Worm (Caenorhabditis elegans): ENCODE results near the gene R53.4.

The R53.4 gene

DNA sequence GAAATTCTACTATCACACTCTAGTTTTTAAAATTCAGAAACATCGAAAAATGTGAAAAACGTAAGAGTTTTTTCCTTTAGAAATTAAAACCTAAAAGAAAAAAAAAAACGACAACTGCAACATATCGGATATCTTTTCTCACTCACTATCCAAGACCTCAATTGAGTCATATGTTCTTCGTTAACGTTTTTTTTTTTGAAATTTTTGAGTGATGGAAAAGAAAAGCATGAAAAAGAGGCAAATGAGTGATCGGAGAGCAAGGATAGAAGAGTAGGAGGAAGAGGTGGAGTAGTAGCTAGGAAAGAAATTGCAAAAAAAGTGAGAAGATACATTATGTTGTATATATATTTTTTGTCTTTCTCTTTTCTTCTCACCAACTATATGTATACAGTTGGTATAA lies 21.7 kb upstream of the R53.4 start:
- no peak for TF ChIP-seq ztf-4 (tag; optimal IDR thresholded peaks at IDR 0.05)
- no peak for TF ChIP-seq daf-12 (tag; optimal IDR thresholded peaks at IDR 0.05)
- no peak for TF ChIP-seq R02D3.7 (tag; optimal IDR thresholded peaks at IDR 0.05)
- no peak for TF ChIP-seq mml-1 (tag; optimal IDR thresholded peaks at IDR 0.05)
- TF ChIP-seq nhr-77 (tag; optimal IDR thresholded peaks at IDR 0.05) = no peak
- TF ChIP-seq elt-3 (tag; optimal IDR thresholded peaks at IDR 0.05) = no peak
- no peak for TF ChIP-seq egl-27 (tag; optimal IDR thresholded peaks at IDR 0.05)
- TF ChIP-seq nhr-43 (tag; optimal IDR thresholded peaks at IDR 0.05; ENCODE audit: poor library complexity, severe bottlenecking) = no peak
- TF ChIP-seq unc-62 (GFP tag; optimal IDR thresholded peaks at IDR 0.05) = no peak
- no peak for TF ChIP-seq zag-1 (tag; optimal IDR thresholded peaks at IDR 0.05)
- no peak for TF ChIP-seq snpc-4 (tag; optimal IDR thresholded peaks at IDR 0.05)
- no peak for TF ChIP-seq ama-1 (optimal IDR thresholded peaks at IDR 0.05)
- no peak for TF ChIP-seq ceh-82 (tag; optimal IDR thresholded peaks at IDR 0.05)
- TF ChIP-seq nfya-1 (tag; optimal IDR thresholded peaks at IDR 0.05; ENCODE audit: insufficient read depth) = no peak

ce11 chrII:9988620-9989019 lies 20.8 kb upstream of the R53.4 start:
- TF ChIP-seq fos-1 (tag; optimal IDR thresholded peaks at IDR 0.05) (no peak), skn-1 (tag; optimal IDR thresholded peaks at IDR 0.05) (no peak)

- TF ChIP-seq nhr-11 (tag; optimal IDR thresholded peaks at IDR 0.05) = peak; percentile 25
- peak; percentile 8 for TF ChIP-seq nhr-25 (tag; optimal IDR thresholded peaks at IDR 0.05)
- no peak for TF ChIP-seq ceh-16 (tag; optimal IDR thresholded peaks at IDR 0.05)
- TF ChIP-seq fkh-10 (GFP tag; optimal IDR thresholded peaks at IDR 0.05) = no peak
Measured at ce11 chrII:9986635-9987575, 19.1 kb upstream of the R53.4 start.

DNA sequence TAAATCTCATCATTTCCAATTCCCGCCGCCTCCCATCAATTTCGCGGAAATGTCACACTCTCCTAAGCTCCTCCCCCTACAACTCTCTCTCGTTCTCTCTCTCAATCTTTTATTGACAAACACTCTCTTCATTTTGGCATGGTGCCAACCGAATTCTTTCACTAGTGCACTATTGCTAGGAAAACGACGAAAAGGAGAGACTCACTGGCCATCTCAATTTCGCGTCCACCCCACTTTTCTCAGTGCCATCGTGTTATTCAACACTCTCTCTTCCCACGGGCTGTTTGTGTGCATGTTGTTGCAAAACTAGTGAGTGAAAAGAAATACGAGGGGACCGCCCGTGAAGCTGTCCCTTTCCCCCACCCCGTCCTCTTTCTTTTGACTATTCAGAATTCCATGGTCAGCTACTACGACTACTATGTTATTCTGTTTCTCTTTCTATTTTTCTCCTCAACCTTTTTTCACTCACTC lies 17.1 kb upstream of the R53.4 start:
- TF ChIP-seq lsy-12 (tag; optimal IDR thresholded peaks at IDR 0.05) (no peak), ceh-16 (tag; optimal IDR thresholded peaks at IDR 0.05) (no peak), ztf-4 (tag; optimal IDR thresholded peaks at IDR 0.05) (no peak), zag-1 (tag; optimal IDR thresholded peaks at IDR 0.05) (peak; percentile 28), snpc-4 (tag; optimal IDR thresholded peaks at IDR 0.05) (peak; percentile 10), mml-1 (tag; optimal IDR thresholded peaks at IDR 0.05) (no peak), mdl-1 (tag; optimal IDR thresholded peaks at IDR 0.05) (no peak), nhr-28 (tag; optimal IDR thresholded peaks at IDR 0.05) (no peak), lin-39 (tag; optimal IDR thresholded peaks at IDR 0.05) (peak; percentile 11), eor-1 (tag; optimal IDR thresholded peaks at IDR 0.05) (no peak), nfya-1 (tag; optimal IDR thresholded peaks at IDR 0.05; ENCODE audit: insufficient read depth) (peak; percentile 60), elt-2 (tag; optimal IDR thresholded peaks at IDR 0.05) (no peak), ztf-11 (tag; optimal IDR thresholded peaks at IDR 0.05) (no peak), nhr-43 (tag; optimal IDR thresholded peaks at IDR 0.05; ENCODE audit: poor library complexity, severe bottlenecking) (no peak), pqm-1 (tag; optimal IDR thresholded peaks at IDR 0.05) (no peak), elt-3 (tag; optimal IDR thresholded peaks at IDR 0.05) (no peak), nhr-23 (tag; optimal IDR thresholded peaks at IDR 0.05) (no peak), ceh-9 (tag; optimal IDR thresholded peaks at IDR 0.05) (no peak), nhr-76 (tag; optimal IDR thresholded peaks at IDR 0.05) (no peak), pha-4 (tag; optimal IDR thresholded peaks at IDR 0.05) (peak; percentile 81), daf-12 (tag; optimal IDR thresholded peaks at IDR 0.05) (no peak), tbx-2 (tag; optimal IDR thresholded peaks at IDR 0.05) (peak; percentile 22), ceh-28 (tag; optimal IDR thresholded peaks at IDR 0.05) (no peak), fkh-2 (tag; optimal IDR thresholded peaks at IDR 0.05) (no peak), ZK546.5 (tag; optimal IDR thresholded peaks at IDR 0.05) (no peak), nhr-77 (tag; optimal IDR thresholded peaks at IDR 0.05) (no peak), nhr-67 (tag; optimal IDR thresholded peaks at IDR 0.05) (no peak), fos-1 (tag; optimal IDR thresholded peaks at IDR 0.05) (no peak), ceh-82 (tag; optimal IDR thresholded peaks at IDR 0.05) (no peak), jun-1 (tag; optimal IDR thresholded peaks at IDR 0.05) (no peak), aly-2 (tag; optimal IDR thresholded peaks at IDR 0.05) (no peak), sea-2 (GFP tag; optimal IDR thresholded peaks at IDR 0.05) (no peak), ama-1 (optimal IDR thresholded peaks at IDR 0.05) (no peak), fkh-10 (GFP tag; optimal IDR thresholded peaks at IDR 0.05) (peak; percentile 27), egl-27 (tag; optimal IDR thresholded peaks at IDR 0.05) (no peak), elt-1 (tag; optimal IDR thresholded peaks at IDR 0.05) (peak; percentile 45), unc-39 (tag; optimal IDR thresholded peaks at IDR 0.05) (no peak), nhr-11 (tag; optimal IDR thresholded peaks at IDR 0.05) (peak; percentile 77), egl-5 (tag; optimal IDR thresholded peaks at IDR 0.05) (peak; percentile 44), nhr-237 (tag; optimal IDR thresholded peaks at IDR 0.05) (no peak)

Data from whole organism, L3 larva.